Worm (Caenorhabditis elegans): ENCODE results near the gene C07G1.6.

Gene C07G1.6

ce11 chrIV:8188421-8189112, 21.6 kb downstream of the C07G1.6 start:
- no peak for TF ChIP-seq ama-1 (optimal IDR thresholded peaks at IDR 0.05)
- TF ChIP-seq nhr-67 (tag; optimal IDR thresholded peaks at IDR 0.05): no peak
- no peak for TF ChIP-seq nhr-12 (tag; optimal IDR thresholded peaks at IDR 0.05)
- no peak for TF ChIP-seq skn-1 (tag; optimal IDR thresholded peaks at IDR 0.05)
- TF ChIP-seq hmg-11 (tag; optimal IDR thresholded peaks at IDR 0.05): no peak

ce11 chrIV:8183313-8183712, 26.9 kb downstream of the C07G1.6 start:
- no peak for TF ChIP-seq eor-1 (tag; optimal IDR thresholded peaks at IDR 0.05)
- TF ChIP-seq hmg-11 (tag; optimal IDR thresholded peaks at IDR 0.05): peak; percentile 90
- peak; percentile 28 for TF ChIP-seq nhr-11 (tag; optimal IDR thresholded peaks at IDR 0.05)
- peak; percentile 17 for TF ChIP-seq snpc-4 (tag; optimal IDR thresholded peaks at IDR 0.05)
- peak; percentile 68 for TF ChIP-seq fkh-10 (GFP tag; optimal IDR thresholded peaks at IDR 0.05)
- peak; percentile 48 for TF ChIP-seq lin-39 (tag; optimal IDR thresholded peaks at IDR 0.05)
- peak; percentile 20 for TF ChIP-seq tbx-2 (tag; optimal IDR thresholded peaks at IDR 0.05)
- no peak for TF ChIP-seq sea-2 (GFP tag; optimal IDR thresholded peaks at IDR 0.05)
- peak; percentile 85 for TF ChIP-seq nfya-1 (tag; optimal IDR thresholded peaks at IDR 0.05; ENCODE audit: insufficient read depth)

- TF ChIP-seq lin-39 (tag; optimal IDR thresholded peaks at IDR 0.05) (peak; percentile 26), lsy-12 (tag; optimal IDR thresholded peaks at IDR 0.05) (peak; percentile 15), ZK546.5 (tag; optimal IDR thresholded peaks at IDR 0.05) (no peak), nhr-76 (tag; optimal IDR thresholded peaks at IDR 0.05) (no peak)
Measured at ce11 chrIV:8182566-8182965, 27.6 kb downstream of the C07G1.6 start.

- TF ChIP-seq fkh-10 (GFP tag; optimal IDR thresholded peaks at IDR 0.05): peak; percentile 80
- TF ChIP-seq jun-1 (tag; optimal IDR thresholded peaks at IDR 0.05): no peak
- peak; percentile 27 for TF ChIP-seq nfya-1 (tag; optimal IDR thresholded peaks at IDR 0.05; ENCODE audit: insufficient read depth)
- TF ChIP-seq fos-1 (tag; optimal IDR thresholded peaks at IDR 0.05): no peak
- no peak for TF ChIP-seq elt-1 (tag; optimal IDR thresholded peaks at IDR 0.05)
- no peak for TF ChIP-seq aly-2 (tag; optimal IDR thresholded peaks at IDR 0.05)
- no peak for TF ChIP-seq lin-39 (tag; optimal IDR thresholded peaks at IDR 0.05)
Measured at ce11 chrIV:8181404-8181803, 28.8 kb downstream of the C07G1.6 start.

- TF ChIP-seq nhr-237 (tag; optimal IDR thresholded peaks at IDR 0.05) (no peak), lin-15B (tag; optimal IDR thresholded peaks at IDR 0.05) (no peak), skn-1 (tag; optimal IDR thresholded peaks at IDR 0.05) (no peak), ztf-4 (tag; optimal IDR thresholded peaks at IDR 0.05) (no peak), elt-1 (tag; optimal IDR thresholded peaks at IDR 0.05) (peak; percentile 82)
Measured at ce11 chrIV:8175686-8176532, 34.3 kb downstream of the C07G1.6 start, which contains the start of gene pct-1. pct-1 (plus strand) TSS chrIV:8176482.

- TF ChIP-seq elt-2 (tag; optimal IDR thresholded peaks at IDR 0.05) (peak; percentile 80), lsy-12 (tag; optimal IDR thresholded peaks at IDR 0.05) (no peak), pqm-1 (tag; optimal IDR thresholded peaks at IDR 0.05) (peak; percentile 41), tbx-2 (tag; optimal IDR thresholded peaks at IDR 0.05) (no peak)
Measured at ce11 chrIV:8174792-8175191, 35.4 kb downstream of the C07G1.6 start.

ce11 chrIV:8173610-8174009, 36.6 kb downstream of the C07G1.6 start:
- no peak for TF ChIP-seq daf-12 (tag; optimal IDR thresholded peaks at IDR 0.05)
- TF ChIP-seq nfya-1 (tag; optimal IDR thresholded peaks at IDR 0.05; ENCODE audit: insufficient read depth): no peak
- TF ChIP-seq fkh-2 (tag; optimal IDR thresholded peaks at IDR 0.05): no peak
- TF ChIP-seq ceh-16 (tag; optimal IDR thresholded peaks at IDR 0.05): no peak
- no peak for TF ChIP-seq ceh-82 (tag; optimal IDR thresholded peaks at IDR 0.05)
- TF ChIP-seq pha-4 (tag; optimal IDR thresholded peaks at IDR 0.05): no peak
- no peak for TF ChIP-seq pqm-1 (tag; optimal IDR thresholded peaks at IDR 0.05)
- TF ChIP-seq fkh-10 (GFP tag; optimal IDR thresholded peaks at IDR 0.05): no peak
- TF ChIP-seq mdl-1 (tag; optimal IDR thresholded peaks at IDR 0.05): no peak
- TF ChIP-seq eor-1 (tag; optimal IDR thresholded peaks at IDR 0.05): no peak

Measured in whole organism, L3 larva.